Worm (Caenorhabditis elegans) whole organism, young adult: ENCODE measurements around the gene T19D2.3.
A peak's percentile ranks its signal among the peaks of the same experiment; 100 is the strongest.

Experiments
- ama-1 ChIP-seq, 3 experiments: fragments of 150-350 bp in 1 of 3; sonication (generic microtip) in 2 of 3; optimal IDR thresholded peaks; 2 replicates each; lab custom pipeline; 2014 to 2018; ENCODE audit warnings: missing biosample characterization in 2 of 3, missing genetic modification characterization in 2 of 3, missing genetic modification reagents in 2 of 3
- lin-35 ChIP-seq, 3 experiments: fragments of 150-350 bp in 2 of 3; sonication (generic microtip) in 1 of 3; optimal IDR thresholded peaks; 2 replicates each; lab custom pipeline; 2014 to 2018; ENCODE audit warnings: missing biosample characterization in 3 of 3, missing genetic modification characterization in 3 of 3, missing genetic modification reagents in 3 of 3
- zim-3 ChIP-seq: sonication (generic microtip); optimal IDR thresholded peaks from 2 replicates; lab custom pipeline; 2017; ENCODE audit warnings: mild to moderate bottlenecking, missing genetic modification characterization, moderate library complexity, missing compliant biosample characterization

DNA sequence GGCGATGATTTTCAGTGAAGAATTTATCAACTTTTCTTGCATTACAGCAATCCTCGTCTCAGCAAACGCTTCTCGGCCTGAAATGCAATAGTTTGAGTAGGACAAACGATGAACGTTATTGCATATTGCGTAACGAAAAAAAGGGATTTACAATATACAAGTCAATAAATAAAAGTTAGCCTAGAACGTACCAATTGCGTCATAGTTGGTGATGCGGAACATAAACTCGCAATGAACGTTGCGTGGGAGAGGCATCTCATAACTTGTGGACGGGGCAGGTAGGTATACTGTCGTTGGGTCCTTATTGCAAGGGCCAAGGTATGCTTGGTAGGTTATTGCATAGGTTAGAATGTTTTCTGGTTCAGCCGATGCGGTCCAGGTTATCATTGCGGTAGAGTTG is 31.7 kb downstream of the T19D2.3 start:
- TF ChIP-seq lin-35 (GFP tag; optimal IDR thresholded peaks at IDR 0.05; lab: Kevin White, UChicago) (no peak), ama-1 (optimal IDR thresholded peaks at IDR 0.05; lab: Kevin White, UChicago) (no peak), ama-1 (GFP tag; optimal IDR thresholded peaks at IDR 0.05; lab: Kevin White, UChicago) (no peak), zim-3 (tag; lab: Kevin White, UChicago) (peak; percentile 20)
